Worm (Caenorhabditis elegans) whole organism, L1 larva: ENCODE results near the gene unc-86.

Experiments
- F16B12.6 ChIP-seq: fragments of 150-350 bp; optimal IDR thresholded peaks from 2 replicates; lab custom pipeline; 2014; ENCODE audit warnings: missing biosample characterization, missing genetic modification characterization
- ama-1 ChIP-seq: fragments of 150-350 bp; optimal IDR thresholded peaks from 2 replicates; lab custom pipeline; 2014
- ceh-8 ChIP-seq: fragments of 200-800 bp; sonication (Bioruptor generic); optimal IDR thresholded peaks from 2 replicates; lab custom pipeline; 2018; ENCODE audit warnings: mild to moderate bottlenecking, missing genetic modification characterization, moderate library complexity, missing compliant biosample characterization
- ceh-82 ChIP-seq, 3 experiments: fragments of 150-350 bp in 1 of 3; sonication (generic microtip) in 2 of 3; optimal IDR thresholded peaks; 2 replicates each; lab custom pipeline; 2014 to 2017; ENCODE audit warnings: missing biosample characterization in 3 of 3, missing genetic modification characterization in 3 of 3
- ceh-88 ChIP-seq: fragments of 200-800 bp; sonication (Bioruptor generic); IDR thresholded peaks from 2 replicates; pipeline ENCODE4 v1.3.6; 2022; ENCODE audit warnings: missing genetic modification characterization, missing compliant biosample characterization
- dpl-1 ChIP-seq, 3 experiments: fragments of 150-350 bp in 2 of 3; sonication (generic microtip) in 1 of 3; optimal IDR thresholded peaks; 2 replicates each; lab custom pipeline; 2014 to 2017; ENCODE audit warnings: missing biosample characterization in 3 of 3, missing genetic modification characterization in 3 of 3, missing genetic modification reagents in 3 of 3
- dsc-1 ChIP-seq: sonication (generic microtip); optimal IDR thresholded peaks from 2 replicates; lab custom pipeline; 2016; ENCODE audit warnings: mild to moderate bottlenecking, missing genetic modification characterization, missing compliant biosample characterization
- efl-1 ChIP-seq, 4 experiments: fragments of 150-350 bp; optimal IDR thresholded peaks in 3 of 4; peaks in 1 of 4; 1 replicate in 1 of 4; 2 replicates in 3 of 4; lab custom pipeline; 2014; ENCODE audit warnings: missing biosample characterization in 2 of 4, missing genetic modification characterization in 2 of 4, missing genetic modification reagents in 2 of 4
- efl-3 ChIP-seq: fragments of 200-800 bp; sonication (Bioruptor generic); optimal IDR thresholded peaks from 2 replicates; lab custom pipeline; 2018; ENCODE audit warnings: mild to moderate bottlenecking, missing genetic modification characterization, missing compliant biosample characterization
- egl-13 ChIP-seq: sonication (generic microtip); optimal IDR thresholded peaks from 2 replicates; lab custom pipeline; 2016; ENCODE audit warnings: missing genotype, missing genetic modification reagents, missing genetic modification characterization, missing compliant biosample characterization
- fkh-10 ChIP-seq: sonication (generic microtip); optimal IDR thresholded peaks from 2 replicates; lab custom pipeline; 2017; ENCODE audit warnings: missing biosample characterization, missing genetic modification reagents, missing genetic modification characterization
- fkh-8 ChIP-seq: sonication (generic microtip); optimal IDR thresholded peaks from 2 replicates; lab custom pipeline; 2016; ENCODE audit warnings: mild to moderate bottlenecking, missing genetic modification characterization, missing compliant biosample characterization
- hlh-17 ChIP-seq: fragments of 200-800 bp; sonication (Bioruptor generic); optimal IDR thresholded peaks from 2 replicates; lab custom pipeline; 2018; ENCODE audit warnings: missing genetic modification characterization, mild to moderate bottlenecking, missing compliant biosample characterization, moderate library complexity, borderline replicate concordance
- hlh-4 ChIP-seq: sonication (generic microtip); optimal IDR thresholded peaks from 2 replicates; lab custom pipeline; 2016; ENCODE audit warnings: mild to moderate bottlenecking, missing genetic modification characterization, missing compliant biosample characterization
- irx-1 ChIP-seq: sonication (generic microtip); optimal IDR thresholded peaks from 2 replicates; lab custom pipeline; 2016; ENCODE audit warnings: missing genetic modification characterization, missing compliant biosample characterization
- isw-1 ChIP-seq: fragments of 200-800 bp; sonication (Bioruptor generic); IDR thresholded peaks from 2 replicates; pipeline ENCODE4 v1.3.6; 2022; ENCODE audit warnings: missing genetic modification characterization, missing compliant biosample characterization
- jun-1 ChIP-seq: fragments of 150-350 bp; optimal IDR thresholded peaks from 2 replicates; lab custom pipeline; 2014; ENCODE audit warnings: missing biosample characterization, missing genetic modification reagents, missing genetic modification characterization
- lin-13 ChIP-seq: fragments of 150-350 bp; optimal IDR thresholded peaks from 2 replicates; lab custom pipeline; 2014; ENCODE audit warnings: missing biosample characterization, missing genetic modification reagents, missing genetic modification characterization
- lin-14 ChIP-seq: fragments of 200-800 bp; sonication (Bioruptor generic); optimal IDR thresholded peaks from 2 replicates; lab custom pipeline; 2018; ENCODE audit warnings: mild to moderate bottlenecking, missing genetic modification characterization, moderate library complexity, missing compliant biosample characterization
- lin-15B ChIP-seq: fragments of 150-350 bp; sonication (generic microtip); optimal IDR thresholded peaks from 3 replicates; lab custom pipeline; 2014; ENCODE audit warnings: missing biosample characterization, missing genetic modification characterization
- lin-35 ChIP-seq, 2 experiments: fragments of 150-350 bp; optimal IDR thresholded peaks; 2 replicates each; lab custom pipeline; 2014; ENCODE audit warnings: missing biosample characterization in 2 of 2, missing genetic modification characterization in 2 of 2, missing genetic modification reagents in 2 of 2
- lir-3 ChIP-seq: sonication (generic microtip); optimal IDR thresholded peaks from 2 replicates; lab custom pipeline; 2016; ENCODE audit warnings: mild to moderate bottlenecking, missing genetic modification characterization, moderate library complexity, missing compliant biosample characterization; ENCODE audit not compliant: poor library complexity
- lsy-2 ChIP-seq, 2 experiments: fragments of 150-350 bp; optimal IDR thresholded peaks; 2 replicates each; lab custom pipeline; 2014; ENCODE audit warnings: missing biosample characterization in 2 of 2, missing genetic modification characterization in 2 of 2
- mab-9 ChIP-seq: fragments of 200-800 bp; sonication (Bioruptor generic); IDR thresholded peaks from 2 replicates; pipeline ENCODE4 v1.3.6; 2022; ENCODE audit warnings: missing genetic modification reagents, missing genetic modification characterization, missing compliant biosample characterization
- mep-1 ChIP-seq: fragments of 150-350 bp; optimal IDR thresholded peaks from 2 replicates; lab custom pipeline; 2014; ENCODE audit warnings: missing biosample characterization, missing genetic modification characterization
- nhr-19 ChIP-seq: fragments of 200-800 bp; sonication (Bioruptor generic); conservative IDR thresholded peaks from 2 replicates; pipeline ENCODE4 v1.3.6; 2022; ENCODE audit warnings: missing genetic modification characterization, missing compliant biosample characterization
- nhr-20 ChIP-seq: sonication (generic microtip); optimal IDR thresholded peaks from 2 replicates; lab custom pipeline; 2016; ENCODE audit warnings: mild to moderate bottlenecking, missing genetic modification characterization, missing compliant biosample characterization
- nhr-47 ChIP-seq: sonication (generic microtip); optimal IDR thresholded peaks from 2 replicates; lab custom pipeline; 2016; ENCODE audit warnings: mild to moderate bottlenecking, missing genetic modification characterization, moderate library complexity, missing compliant biosample characterization
- nhr-71 ChIP-seq: sonication (generic microtip); optimal IDR thresholded peaks from 2 replicates; lab custom pipeline; 2016; ENCODE audit warnings: mild to moderate bottlenecking, missing genetic modification characterization, moderate library complexity, missing compliant biosample characterization
- pax-3 ChIP-seq: fragments of 200-800 bp; sonication (Bioruptor generic); optimal IDR thresholded peaks from 2 replicates; lab custom pipeline; 2018; ENCODE audit warnings: mild to moderate bottlenecking, missing genetic modification characterization, moderate library complexity, missing compliant biosample characterization
- rnt-1 ChIP-seq: sonication (generic microtip); optimal IDR thresholded peaks from 2 replicates; lab custom pipeline; 2016; ENCODE audit warnings: mild to moderate bottlenecking, missing genetic modification characterization, moderate library complexity, missing compliant biosample characterization
- skn-1 ChIP-seq: fragments of 150-350 bp; optimal IDR thresholded peaks from 2 replicates; lab custom pipeline; 2014; ENCODE audit warnings: missing biosample characterization, missing genetic modification characterization
- snu-23 ChIP-seq: sonication (generic microtip); optimal IDR thresholded peaks from 2 replicates; lab custom pipeline; 2016; ENCODE audit warnings: missing genetic modification characterization, missing compliant biosample characterization
- swsn-7 ChIP-seq: sonication (generic microtip); optimal IDR thresholded peaks from 2 replicates; lab custom pipeline; 2016; ENCODE audit warnings: missing genetic modification characterization, missing compliant biosample characterization
- tbx-2 ChIP-seq: sonication (generic microtip); optimal IDR thresholded peaks from 2 replicates; lab custom pipeline; 2016; ENCODE audit warnings: missing genetic modification characterization, missing compliant biosample characterization
- unc-30 ChIP-seq: sonication (generic microtip); optimal IDR thresholded peaks from 2 replicates; lab custom pipeline; 2017; ENCODE audit warnings: missing biosample characterization, missing genetic modification characterization
- unc-86 ChIP-seq: sonication (generic microtip); optimal IDR thresholded peaks from 2 replicates; lab custom pipeline; 2016; ENCODE audit warnings: missing genetic modification characterization, missing compliant biosample characterization
- unc-98 ChIP-seq: fragments of 200-800 bp; sonication (Bioruptor generic); IDR thresholded peaks from 2 replicates; pipeline ENCODE4 v1.3.6; 2022; ENCODE audit warnings: missing genetic modification characterization, missing compliant biosample characterization
- xbp-1 ChIP-seq: sonication (generic microtip); optimal IDR thresholded peaks from 2 replicates; lab custom pipeline; 2016; ENCODE audit warnings: missing genetic modification characterization, missing compliant biosample characterization
- ztf-4 ChIP-seq: fragments of 150-350 bp; optimal IDR thresholded peaks from 2 replicates; lab custom pipeline; 2014; ENCODE audit warnings: missing biosample characterization, missing genetic modification characterization

Gene unc-86

DNA sequence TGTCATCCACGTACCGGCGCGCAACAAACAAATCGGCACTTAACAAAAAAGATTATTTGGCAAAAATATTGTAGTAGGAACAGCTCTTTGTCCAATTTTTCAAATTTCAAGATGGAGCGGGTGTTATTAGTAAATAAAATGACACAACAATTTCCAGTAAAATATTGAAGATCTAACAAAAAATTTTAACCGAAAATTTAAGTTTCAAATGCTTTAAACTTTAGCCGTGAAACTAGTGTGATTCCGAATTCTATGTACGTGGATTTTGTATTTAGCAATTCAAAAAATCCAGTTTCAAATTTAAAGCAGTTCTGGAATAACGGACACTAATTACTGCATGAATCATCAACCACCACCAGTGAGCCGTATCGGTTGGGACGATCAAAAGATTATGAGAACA is 13.4 kb downstream of the unc-86 start, which contains the start of gene snb-5:
Gene snb-5 (plus strand): TSS at position 301 of the 400 bp plus-strand sequence.
- no peak for TF ChIP-seq pax-3 (tag; lab: Kevin White, UChicago)
- no peak for TF ChIP-seq snu-23 (GFP tag; lab: Kevin White, UChicago)
- no peak for TF ChIP-seq ceh-88 (GFP tag; lab: Robert Waterston, UW)
- no peak for TF ChIP-seq hlh-17
- TF ChIP-seq ztf-4 (tag; lab: Kevin White, UChicago), result no peak
- TF ChIP-seq egl-13 (tag; lab: Kevin White, UChicago), result no peak
- TF ChIP-seq irx-1 (tag; lab: Kevin White, UChicago), result no peak
- TF ChIP-seq ama-1 (lab: Kevin White, UChicago), result no peak
- TF ChIP-seq mab-9, result no peak
- TF ChIP-seq efl-3, result no peak
- no peak for TF ChIP-seq fkh-10 (GFP tag; lab: Kevin White, UChicago)
- no peak for TF ChIP-seq ceh-8 (GFP tag; lab: Kevin White, UChicago)
- no peak for TF ChIP-seq efl-1 (optimal IDR thresholded peaks at IDR 0.05; lab: Kevin White, UChicago)
- no peak for TF ChIP-seq efl-1 (GFP tag; optimal IDR thresholded peaks at IDR 0.05 in 1 of 2; lab: Kevin White, UChicago)
- no peak for TF ChIP-seq isw-1
- TF ChIP-seq nhr-47 (tag; lab: Kevin White, UChicago), result no peak
- no peak for TF ChIP-seq lin-13 (GFP tag; lab: Kevin White, UChicago)

DNA sequence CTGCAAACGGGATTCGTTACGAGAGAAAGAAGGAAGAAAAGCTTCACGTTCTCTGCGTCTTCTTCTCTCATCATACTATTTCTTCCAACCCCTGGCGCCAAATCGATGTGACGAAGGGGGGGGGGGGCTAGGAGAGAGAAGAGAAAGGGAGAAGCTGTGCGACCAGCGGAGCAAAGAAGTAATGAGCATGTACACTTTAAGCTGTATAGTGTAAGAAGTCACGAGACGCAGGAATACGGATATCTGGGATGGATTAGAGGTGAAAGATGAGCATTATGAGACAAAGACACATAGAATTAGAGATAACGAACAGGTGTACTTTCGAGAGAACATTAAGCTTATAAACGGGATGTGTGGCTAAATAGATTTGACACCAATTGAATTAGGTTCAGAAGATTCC is 14.4 kb downstream of the unc-86 start:
- TF ChIP-seq F16B12.6 (tag; lab: Kevin White, UChicago) (peak; percentile 30), ztf-4 (tag; lab: Kevin White, UChicago) (peak; percentile 25), dsc-1 (tag; lab: Kevin White, UChicago) (peak; percentile 76), unc-98 (0 out of 2 replicates have a peak, but pooled peaks have one; percentile 10), pax-3 (tag; lab: Kevin White, UChicago) (peak; percentile 42), lin-14 (GFP tag; lab: Kevin White, UChicago) (peak; percentile 94), fkh-8 (tag; lab: Kevin White, UChicago) (peak; percentile 79), skn-1 (tag; lab: Kevin White, UChicago) (peak; percentile 42), fkh-10 (GFP tag; lab: Kevin White, UChicago) (peak; percentile 30), nhr-71 (tag; lab: Kevin White, UChicago) (peak; percentile 76), lin-35 (GFP tag; optimal IDR thresholded peaks at IDR 0.05; lab: Kevin White, UChicago) (peak in 1 of 2 experiments; percentile 51), egl-13 (tag; lab: Kevin White, UChicago) (peak; percentile 58), lir-3 (tag; lab: Kevin White, UChicago) (peak; percentile 19), lsy-2 (tag; optimal IDR thresholded peaks at IDR 0.05; lab: Kevin White, UChicago) (peak; percentile 52 to 57), xbp-1 (peak; percentile 3), dpl-1 (GFP tag; optimal IDR thresholded peaks at IDR 0.05; lab: Kevin White, UChicago) (peak in 1 of 3 experiments; percentile 32), rnt-1 (tag; lab: Kevin White, UChicago) (peak; percentile 45), irx-1 (tag; lab: Kevin White, UChicago) (no peak), nhr-20 (tag; lab: Kevin White, UChicago) (peak; percentile 26), hlh-4 (no peak), lin-13 (GFP tag; lab: Kevin White, UChicago) (no peak), swsn-7 (tag; lab: Kevin White, UChicago) (peak; percentile 56), hlh-17 (no peak), mep-1 (tag; lab: Kevin White, UChicago) (peak; percentile 26), ama-1 (lab: Kevin White, UChicago) (no peak), tbx-2 (tag; lab: Kevin White, UChicago) (peak; percentile 55), nhr-19 (GFP tag; lab: Robert Waterston, UW) (peak; percentile 49), unc-86 (peak; percentile 60), jun-1 (tag; lab: Kevin White, UChicago) (no peak), efl-1 (optimal IDR thresholded peaks at IDR 0.05; lab: Kevin White, UChicago) (peak; percentile 46 to 48), efl-1 (GFP tag; optimal IDR thresholded peaks at IDR 0.05 in 1 of 2; lab: Kevin White, UChicago) (peak; percentile 38 to 86), isw-1 (peak; percentile 31), lin-15B (tag; lab: Kevin White, UChicago) (no peak), unc-30 (no peak), ceh-82 (tag; optimal IDR thresholded peaks at IDR 0.05; lab: Kevin White, UChicago) (peak in 2 of 3 experiments; percentile 17 to 55)
- TF ChIP-seq, all 84 proteins: peak for 26
